Worm (Caenorhabditis elegans) whole organism, L1 larva: Measurements from ENCODE around the gene F44F4.3.

Source experiments
- C04F5.9 ChIP-seq: sonication (generic microtip); optimal IDR thresholded peaks from 2 replicates; lab custom pipeline; 2016; ENCODE audit warnings: missing genetic modification characterization, missing compliant biosample characterization
- aly-2 ChIP-seq: fragments of 150-350 bp; optimal IDR thresholded peaks from 2 replicates; lab custom pipeline; 2014; ENCODE audit warnings: missing biosample characterization, missing genetic modification characterization
- ama-1 ChIP-seq: fragments of 150-350 bp; optimal IDR thresholded peaks from 2 replicates; lab custom pipeline; 2014
- lin-13 ChIP-seq: fragments of 150-350 bp; optimal IDR thresholded peaks from 2 replicates; lab custom pipeline; 2014; ENCODE audit warnings: missing biosample characterization, missing genetic modification reagents, missing genetic modification characterization
- mef-2 ChIP-seq: fragments of 150-350 bp; optimal IDR thresholded peaks from 2 replicates; lab custom pipeline; 2014; ENCODE audit warnings: missing biosample characterization, missing genetic modification characterization
- pqm-1 ChIP-seq: sonication (generic microtip); optimal IDR thresholded peaks from 3 replicates; lab custom pipeline; 2017; ENCODE audit warnings: missing biosample characterization, missing genetic modification characterization
- snpc-4 ChIP-seq: fragments of 150-350 bp; optimal IDR thresholded peaks from 2 replicates; lab custom pipeline; 2014; ENCODE audit warnings: missing biosample characterization, missing genetic modification characterization
- sup-37 ChIP-seq: fragments of 200-800 bp; sonication (Bioruptor generic); optimal IDR thresholded peaks from 2 replicates; lab custom pipeline; 2018; ENCODE audit warnings: mild to moderate bottlenecking, missing genetic modification characterization, missing compliant biosample characterization
- unc-62 ChIP-seq: fragments of 150-350 bp; optimal IDR thresholded peaks from 2 replicates; lab custom pipeline; 2014; ENCODE audit warnings: missing biosample characterization, missing genetic modification reagents, missing genetic modification characterization
- zag-1 ChIP-seq: fragments of 150-350 bp; optimal IDR thresholded peaks from 2 replicates; lab custom pipeline; 2014; ENCODE audit warnings: missing biosample characterization, missing genetic modification characterization
- ztf-11 ChIP-seq, 2 experiments: sonication (generic microtip); optimal IDR thresholded peaks; 2 replicates each; lab custom pipeline; 2016 to 2017; ENCODE audit warnings: missing genetic modification characterization in 2 of 2, missing biosample characterization in 1 of 2, missing compliant biosample characterization in 1 of 2

DNA sequence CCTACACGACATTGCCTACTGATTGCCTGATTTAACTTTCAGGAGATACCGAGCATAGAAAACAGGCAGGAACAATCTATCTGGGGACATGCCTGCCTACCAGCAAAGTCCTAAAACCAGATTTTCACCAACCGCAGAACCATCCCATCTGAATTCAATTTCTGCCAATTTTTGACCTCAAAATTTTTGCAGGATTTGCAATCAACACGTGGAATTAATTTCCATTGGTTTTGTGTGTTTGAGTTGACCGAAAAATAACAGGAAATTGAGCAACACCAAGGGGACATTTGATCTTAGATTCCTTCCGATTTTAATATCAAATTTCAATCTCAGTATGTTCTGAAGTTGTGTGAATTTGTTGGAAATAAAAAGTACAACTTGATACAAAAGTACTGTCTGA is 13.3 kb upstream of the F44F4.3 start:
- TF ChIP-seq zag-1 (tag; lab: Kevin White, UChicago) (no peak), unc-62 (no peak), pqm-1 (no peak), lin-13 (no peak), aly-2 (tag; lab: Kevin White, UChicago) (no peak), C04F5.9 (no peak), snpc-4 (no peak), ama-1 (lab: Kevin White, UChicago) (no peak), ztf-11 (tag; optimal IDR thresholded peaks at IDR 0.05; lab: Kevin White, UChicago) (no peak), sup-37 (GFP tag; lab: Kevin White, UChicago) (no peak), mef-2 (no peak)
